Fruit fly (Drosophila melanogaster) whole organism, prepupa: ENCODE data around the gene Phae2.

Experiments used
- Blimp-1 ChIP-seq: fragments of 200-800 bp; sonication (Bioruptor generic); optimal IDR thresholded peaks from 3 replicates; lab custom pipeline; 2017; ENCODE audit warnings: missing biosample characterization, missing genetic modification characterization, mild to moderate bottlenecking, moderate library complexity, missing genetic modification reagents
- CG11294 ChIP-seq: fragments of 200-800 bp; sonication (Bioruptor generic); IDR thresholded peaks from 2 replicates; pipeline ENCODE4 v1.3.6; 2022; ENCODE audit warnings: missing biosample characterization, missing genetic modification characterization
- CG15336 ChIP-seq: fragments of 200-800 bp; sonication (Bioruptor generic); IDR thresholded peaks from 2 replicates; pipeline ENCODE4 v1.3.6; 2022; ENCODE audit warnings: missing biosample characterization, missing genetic modification characterization
- CG8319 ChIP-seq: fragments of 200-800 bp; sonication (Bioruptor generic); optimal IDR thresholded peaks from 3 replicates; lab custom pipeline; 2016; ENCODE audit warnings: missing biosample characterization, missing genetic modification characterization
- Ets21C ChIP-seq: fragments of 200-800 bp; sonication (Bioruptor generic); optimal IDR thresholded peaks from 3 replicates; lab custom pipeline; 2016; ENCODE audit warnings: missing biosample characterization, missing genetic modification characterization
- Sox102F ChIP-seq: fragments of 200-800 bp; sonication (Bioruptor generic); optimal IDR thresholded peaks from 2 replicates; lab custom pipeline; 2016; ENCODE audit warnings: missing biosample characterization, mild to moderate bottlenecking, missing genetic modification characterization
- cyc ChIP-seq: fragments of 200-800 bp; sonication (Bioruptor generic); optimal IDR thresholded peaks from 3 replicates; lab custom pipeline; 2016; ENCODE audit warnings: missing biosample characterization, missing genetic modification characterization
- dsx ChIP-seq: fragments of 200-800 bp; optimal IDR thresholded peaks from 3 replicates; lab custom pipeline; 2019; ENCODE audit warnings: missing biosample characterization, mild to moderate bottlenecking, missing genetic modification characterization, moderate library complexity; ENCODE audit not compliant: poor library complexity, severe bottlenecking
- eg ChIP-seq: fragments of 200-800 bp; sonication (Bioruptor generic); IDR thresholded peaks from 3 replicates; pipeline ENCODE4 v1.3.6; 2022; ENCODE audit warnings: missing biosample characterization, missing genetic modification characterization
- svp ChIP-seq: fragments of 200-800 bp; sonication (Bioruptor generic); peaks from one replicate; lab custom pipeline; 2016; ENCODE audit warnings: missing biosample characterization, missing genetic modification characterization

dm6 chr2L:12075850-12076249, 35.1 kb upstream of the Phae2 start, which contains the start of gene CG14947:
- TF ChIP-seq eg (GFP tag; lab: Robert Waterston, UW) (0 out of 3 replicates have a peak, but pooled peaks have one; percentile 29), Sox102F (GFP tag; lab: Kevin White, UChicago) (peak; percentile 20), Ets21C (no peak), CG15336 (peak; percentile 51), CG8319 (no peak), cyc (no peak), CG11294 (GFP tag; lab: Robert Waterston, UW) (no peak), svp (GFP tag; lab: Kevin White, UChicago) (no peak), dsx (GFP tag; lab: Kevin White, UChicago) (no peak), Blimp-1 (GFP tag; lab: Kevin White, UChicago) (no peak)
